Comparison of ENCODE assay signal across 4 worm cellular contexts in the genomic region with DNA sequence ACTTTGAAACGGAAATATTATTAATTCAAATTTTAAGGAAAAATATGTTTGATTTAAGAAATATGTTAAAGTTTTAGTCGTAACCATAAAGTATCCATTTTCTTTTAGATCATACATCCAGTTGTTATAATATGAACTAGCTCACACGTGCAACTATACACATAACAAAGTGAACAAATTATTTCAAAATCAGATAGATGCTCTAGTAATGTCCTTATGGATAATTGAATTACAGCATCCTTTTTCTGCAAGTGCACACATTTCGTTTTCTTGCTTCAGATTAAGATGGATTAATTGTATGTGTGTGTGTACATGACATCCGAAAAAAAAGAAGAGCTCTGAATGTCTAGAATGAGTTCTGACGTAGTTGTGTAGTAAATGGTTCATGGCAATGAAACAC.
A peak's percentile ranks its signal among the peaks of the same experiment; 100 is the strongest.
TF ChIP-seq lines count a peak whose summit lies in the region.

No protein-coding gene starts in this region.

TF ChIP-seq in whole organism, L1 larva, 84 proteins besides CTCF, POLR2A, EP300 and RAD21:
- TF ChIP-seq lin-14 (GFP tag; optimal IDR thresholded peaks at IDR 0.05; lab: Kevin White, UChicago) (peak; percentile 39), hlh-17 (GFP tag; optimal IDR thresholded peaks at IDR 0.05; lab: Kevin White, UChicago; ENCODE audit: borderline replicate concordance) (no peak)

TF ChIP-seq in whole organism, L4 larva, 104 proteins besides CTCF, POLR2A, EP300 and RAD21:
- TF ChIP-seq hif-1 (tag; optimal IDR thresholded peaks at IDR 0.05; lab: Kevin White, UChicago) = no peak
- TF ChIP-seq ama-1 (optimal IDR thresholded peaks at IDR 0.05; lab: Kevin White, UChicago) = no peak
- peak in 1 of 2 experiments; percentile 15 for TF ChIP-seq unc-62 (GFP tag; optimal IDR thresholded peaks at IDR 0.05 in 1 of 2; lab: Kevin White, UChicago)
- no peak for TF ChIP-seq unc-62 (tag; optimal IDR thresholded peaks at IDR 0.05; lab: Kevin White, UChicago)
- TF ChIP-seq aha-1 (tag; lab: Kevin White, UChicago) = peak; percentile 4
- TF ChIP-seq ces-1 (GFP tag; optimal IDR thresholded peaks at IDR 0.05; lab: Kevin White, UChicago) = peak; percentile 90
- TF ChIP-seq Y48G9A.11 (GFP tag; IDR thresholded peaks at IDR 0.05; lab: Robert Waterston, UW) = no peak
- no peak for TF ChIP-seq egl-43 (GFP tag; IDR thresholded peaks at IDR 0.05; lab: Robert Waterston, UW)
- no peak for TF ChIP-seq lin-13 (GFP tag; optimal IDR thresholded peaks at IDR 0.05; lab: Kevin White, UChicago)
- no peak for TF ChIP-seq dmd-8 (GFP tag; IDR thresholded peaks at IDR 0.05; lab: Robert Waterston, UW)
- no peak for TF ChIP-seq nhr-111 (GFP tag; optimal IDR thresholded peaks at IDR 0.05; lab: Kevin White, UChicago)

TF ChIP-seq in whole organism, late embryonic, 69 proteins besides CTCF, POLR2A, EP300 and RAD21:
- TF ChIP-seq unc-42 (tag; optimal IDR thresholded peaks at IDR 0.05; lab: Kevin White, UChicago) = peak; percentile 45
- no peak for TF ChIP-seq npax-4 (tag; optimal IDR thresholded peaks at IDR 0.05; lab: Kevin White, UChicago)

TF ChIP-seq in whole organism, mixed stage, embryonic, 35 proteins besides CTCF, POLR2A, EP300 and RAD21:
- peak; percentile 78 for TF ChIP-seq ces-1 (GFP tag; optimal IDR thresholded peaks at IDR 0.05; lab: Kevin White, UChicago)
- TF ChIP-seq flh-1 (GFP tag; optimal IDR thresholded peaks at IDR 0.05; lab: Kevin White, UChicago) = no peak
